Fruit fly (Drosophila melanogaster) whole organism, embryonic: ENCODE results near the gene Adsl.

Source experiments
- Bdp1 ChIP-seq: fragments of 200-800 bp; sonication (Bioruptor generic); optimal IDR thresholded peaks from 3 replicates; lab custom pipeline; 2016; ENCODE audit warnings: missing biosample characterization, missing genetic modification characterization
- Blimp-1 ChIP-seq: fragments of 200-800 bp; sonication (Bioruptor generic); optimal IDR thresholded peaks from 3 replicates; lab custom pipeline; 2018; ENCODE audit warnings: missing biosample characterization, missing genetic modification characterization, mild to moderate bottlenecking, moderate library complexity, missing genetic modification reagents
- CG10267 ChIP-seq: fragments of 200-800 bp; sonication (Bioruptor generic); optimal IDR thresholded peaks from 2 replicates; lab custom pipeline; 2018; ENCODE audit warnings: missing biosample characterization, mild to moderate bottlenecking, missing genetic modification characterization, moderate library complexity
- CG11398 ChIP-seq: fragments of 200-800 bp; sonication (Bioruptor generic); optimal IDR thresholded peaks from 2 replicates; lab custom pipeline; 2016; ENCODE audit warnings: missing biosample characterization, missing genetic modification characterization
- CG12104 ChIP-seq: fragments of 200-800 bp; sonication (Bioruptor generic); optimal IDR thresholded peaks from 3 replicates; lab custom pipeline; 2016; ENCODE audit warnings: missing biosample characterization, missing genetic modification characterization
- CG12236 ChIP-seq: fragments of 200-800 bp; sonication (Bioruptor generic); optimal IDR thresholded peaks from 2 replicates; lab custom pipeline; 2016; ENCODE audit warnings: missing biosample characterization, missing genetic modification characterization
- CG12659 ChIP-seq: fragments of 200-800 bp; sonication (Bioruptor generic); optimal IDR thresholded peaks from 3 replicates; lab custom pipeline; 2017; ENCODE audit warnings: mild to moderate bottlenecking, missing biosample characterization, missing genetic modification reagents, missing genetic modification characterization
- CG13296 ChIP-seq: fragments of 200-800 bp; sonication (Bioruptor generic); optimal IDR thresholded peaks from 3 replicates; lab custom pipeline; 2018; ENCODE audit warnings: missing biosample characterization, mild to moderate bottlenecking, missing genetic modification characterization
- CG13775 ChIP-seq: fragments of 200-800 bp; sonication (Bioruptor generic); optimal IDR thresholded peaks from 3 replicates; lab custom pipeline; 2017; ENCODE audit warnings: missing biosample characterization, mild to moderate bottlenecking, missing genetic modification characterization
- CG15011 ChIP-seq: fragments of 200-800 bp; sonication (Bioruptor generic); optimal IDR thresholded peaks from 3 replicates; lab custom pipeline; 2018; ENCODE audit warnings: missing biosample characterization, mild to moderate bottlenecking, missing genetic modification characterization
- CG15073 ChIP-seq: fragments of 200-800 bp; sonication (Bioruptor generic); optimal IDR thresholded peaks from 2 replicates; lab custom pipeline; 2016; ENCODE audit warnings: missing biosample characterization, missing genetic modification characterization
- CG15514 ChIP-seq: fragments of 200-800 bp; sonication (Bioruptor generic); optimal IDR thresholded peaks from 3 replicates; lab custom pipeline; 2017; ENCODE audit warnings: missing biosample characterization, missing genetic modification characterization, mild to moderate bottlenecking, moderate library complexity, missing genetic modification reagents
- CG17802 ChIP-seq: fragments of 200-800 bp; sonication (Bioruptor generic); optimal IDR thresholded peaks from 2 replicates; lab custom pipeline; 2018; ENCODE audit warnings: missing biosample characterization, mild to moderate bottlenecking, missing genetic modification characterization, moderate library complexity
- CG18011 ChIP-seq: fragments of 200-800 bp; sonication (Bioruptor generic); optimal IDR thresholded peaks from 2 replicates; lab custom pipeline; 2017; ENCODE audit warnings: missing biosample characterization, missing genetic modification characterization, mild to moderate bottlenecking, moderate library complexity, missing genotype
- CG18619 ChIP-seq: fragments of 200-800 bp; sonication (Bioruptor generic); optimal IDR thresholded peaks from 3 replicates; lab custom pipeline; 2017; ENCODE audit warnings: missing biosample characterization, mild to moderate bottlenecking, missing genetic modification characterization
- CG18764 ChIP-seq: fragments of 200-800 bp; sonication (Bioruptor generic); optimal IDR thresholded peaks from 3 replicates; lab custom pipeline; 2016; ENCODE audit warnings: missing biosample characterization, missing genetic modification characterization
- CG30403 ChIP-seq: fragments of 200-800 bp; sonication (Bioruptor generic); optimal IDR thresholded peaks from 3 replicates; lab custom pipeline; 2016; ENCODE audit warnings: missing biosample characterization, missing genetic modification characterization
- CG3281 ChIP-seq: fragments of 200-800 bp; sonication (Bioruptor generic); optimal IDR thresholded peaks from 3 replicates; lab custom pipeline; 2017; ENCODE audit warnings: missing biosample characterization, mild to moderate bottlenecking, missing genetic modification characterization
- CG6175 ChIP-seq: fragments of 200-800 bp; sonication (Bioruptor generic); IDR thresholded peaks from 3 replicates; pipeline ENCODE4 v1.3.6; 2022; ENCODE audit warnings: missing biosample characterization, missing genetic modification characterization
- CG6765 ChIP-seq: fragments of 200-800 bp; sonication (Bioruptor generic); optimal IDR thresholded peaks from 3 replicates; lab custom pipeline; 2017; ENCODE audit warnings: missing biosample characterization, mild to moderate bottlenecking, missing genetic modification characterization
- CG9876 ChIP-seq: fragments of 200-800 bp; sonication (Bioruptor generic); optimal IDR thresholded peaks from 2 replicates; lab custom pipeline; 2016; ENCODE audit warnings: missing biosample characterization, missing genetic modification characterization
- Camta ChIP-seq: fragments of 200-800 bp; sonication (Bioruptor generic); optimal IDR thresholded peaks from 2 replicates; lab custom pipeline; 2016; ENCODE audit warnings: missing biosample characterization, missing genetic modification characterization
- D ChIP-seq, 2 experiments: fragments of 200-800 bp in 1 of 2; fragments of >200 bp in 1 of 2; sonication (Bioruptor generic) in 1 of 2; optimal IDR thresholded peaks; 2 replicates in 1 of 2; 3 replicates in 1 of 2; lab custom pipeline; 2017; ENCODE audit warnings: mild to moderate bottlenecking in 1 of 2, missing biosample characterization in 1 of 2, missing genetic modification characterization in 1 of 2, missing genetic modification reagents in 1 of 2
- E2f1 ChIP-seq: fragments of 200-800 bp; sonication (Bioruptor generic); IDR thresholded peaks from 2 replicates; pipeline ENCODE4 v1.3.6; 2022; ENCODE audit warnings: missing biosample characterization, missing genetic modification characterization
- Elba2 ChIP-seq: fragments of 200-800 bp; sonication (Bioruptor generic); optimal IDR thresholded peaks from 3 replicates; lab custom pipeline; 2016; ENCODE audit warnings: missing biosample characterization, missing genetic modification characterization
- H2.0 ChIP-seq: fragments of 200-800 bp; sonication (Bioruptor generic); IDR thresholded peaks from 2 replicates; pipeline ENCODE4 v1.3.6; 2022; ENCODE audit warnings: missing biosample characterization, missing genetic modification characterization
- HHEX ChIP-seq: fragments of 200-800 bp; sonication (Bioruptor generic); optimal IDR thresholded peaks from 3 replicates; lab custom pipeline; 2017; ENCODE audit warnings: missing biosample characterization, mild to moderate bottlenecking, missing genetic modification characterization, missing genetic modification reagents
- HLH54F ChIP-seq: fragments of 200-800 bp; sonication (Bioruptor generic); optimal IDR thresholded peaks from 3 replicates; lab custom pipeline; 2016; ENCODE audit warnings: missing biosample characterization, missing genetic modification characterization
- Hmr ChIP-seq: fragments of 200-800 bp; sonication (Bioruptor generic); optimal IDR thresholded peaks from 3 replicates; lab custom pipeline; 2017; ENCODE audit warnings: mild to moderate bottlenecking, missing biosample characterization, missing genetic modification reagents, missing genetic modification characterization
- Jarid2 ChIP-seq: fragments of 200-800 bp; sonication (Bioruptor generic); optimal IDR thresholded peaks from 3 replicates; lab custom pipeline; 2017; ENCODE audit warnings: mild to moderate bottlenecking, missing biosample characterization, missing genetic modification reagents, missing genetic modification characterization
- Kr ChIP-seq: fragments of 200-800 bp; sonication (Bioruptor generic); optimal IDR thresholded peaks from 2 replicates; lab custom pipeline; 2017; ENCODE audit warnings: missing biosample characterization, mild to moderate bottlenecking, missing genetic modification characterization
- MESR4 ChIP-seq: fragments of 200-800 bp; sonication (Bioruptor generic); optimal IDR thresholded peaks from 2 replicates; lab custom pipeline; 2018; ENCODE audit warnings: missing biosample characterization, mild to moderate bottlenecking, missing genetic modification characterization, moderate library complexity
- Myb ChIP-seq: fragments of 200-800 bp; sonication (Bioruptor generic); optimal IDR thresholded peaks from 2 replicates; lab custom pipeline; 2016; ENCODE audit warnings: missing biosample characterization, missing genetic modification characterization
- NC2β ChIP-seq: fragments of 200-800 bp; sonication (Bioruptor generic); optimal IDR thresholded peaks from 2 replicates; lab custom pipeline; 2016; ENCODE audit warnings: missing biosample characterization, missing genetic modification characterization
- Side ChIP-seq: fragments of 200-800 bp; sonication (Bioruptor generic); optimal IDR thresholded peaks from 2 replicates; lab custom pipeline; 2016; ENCODE audit warnings: missing biosample characterization, missing genetic modification characterization
- Taf1 ChIP-seq: fragments of 200-800 bp; sonication (Bioruptor generic); IDR thresholded peaks from 2 replicates; pipeline ENCODE4 v1.3.6; 2022; ENCODE audit warnings: missing biosample characterization, missing genetic modification characterization
- ab ChIP-seq: fragments of 200-800 bp; sonication (Bioruptor generic); optimal IDR thresholded peaks from 2 replicates; lab custom pipeline; 2016; ENCODE audit warnings: missing biosample characterization, missing genetic modification characterization
- cato ChIP-seq: fragments of 200-800 bp; sonication (Bioruptor generic); optimal IDR thresholded peaks from 2 replicates; lab custom pipeline; 2016; ENCODE audit warnings: missing biosample characterization, missing genetic modification characterization, borderline replicate concordance
- esg ChIP-seq: fragments of 200-800 bp; sonication (Bioruptor generic); conservative IDR thresholded peaks from 2 replicates; pipeline ENCODE4 v1.3.6; 2022; ENCODE audit warnings: missing biosample characterization, missing genetic modification characterization
- fd64A ChIP-seq: fragments of 200-800 bp; sonication (Bioruptor generic); optimal IDR thresholded peaks from 3 replicates; lab custom pipeline; 2018; ENCODE audit warnings: missing biosample characterization, mild to moderate bottlenecking, missing genetic modification characterization
- gcm ChIP-seq: fragments of 200-800 bp; sonication (Bioruptor generic); optimal IDR thresholded peaks from 2 replicates; lab custom pipeline; 2019; ENCODE audit warnings: missing biosample characterization, mild to moderate bottlenecking, missing genetic modification characterization, moderate library complexity
- h ChIP-seq: fragments of >200 bp; optimal IDR thresholded peaks from 2 replicates; lab custom pipeline; 2017
- lab ChIP-seq: fragments of 200-800 bp; sonication (Bioruptor generic); optimal IDR thresholded peaks from 3 replicates; lab custom pipeline; 2017; ENCODE audit warnings: missing biosample characterization, missing genetic modification characterization, mild to moderate bottlenecking, moderate library complexity, missing genetic modification reagents
- mam ChIP-seq: fragments of 200-800 bp; sonication (Bioruptor generic); optimal IDR thresholded peaks from 3 replicates; lab custom pipeline; 2016; ENCODE audit warnings: missing biosample characterization, missing genetic modification characterization
- pfk ChIP-seq: fragments of 200-800 bp; sonication (Bioruptor generic); optimal IDR thresholded peaks from 2 replicates; lab custom pipeline; 2018; ENCODE audit warnings: missing biosample characterization, mild to moderate bottlenecking, missing genetic modification characterization, moderate library complexity
- repo ChIP-seq: fragments of 200-800 bp; sonication (Bioruptor generic); optimal IDR thresholded peaks from 2 replicates; lab custom pipeline; 2016; ENCODE audit warnings: missing biosample characterization, missing genetic modification characterization
- salm ChIP-seq: fragments of 200-800 bp; sonication (Bioruptor generic); optimal IDR thresholded peaks from 2 replicates; lab custom pipeline; 2018; ENCODE audit warnings: missing biosample characterization, mild to moderate bottlenecking, missing genetic modification characterization
- stwl ChIP-seq: fragments of 200-800 bp; sonication (Bioruptor generic); optimal IDR thresholded peaks from 3 replicates; lab custom pipeline; 2018; ENCODE audit warnings: missing biosample characterization, mild to moderate bottlenecking, missing genetic modification characterization, moderate library complexity
- vnd ChIP-seq: fragments of 200-800 bp; sonication (Bioruptor generic); IDR thresholded peaks from 3 replicates; pipeline ENCODE4 v1.3.6; 2022; ENCODE audit warnings: missing biosample characterization, missing genetic modification characterization; ENCODE audit not compliant: partially characterized antibody
- zfh1 ChIP-seq: fragments of 200-800 bp; sonication (Bioruptor generic); IDR thresholded peaks from 3 replicates; pipeline ENCODE4 v1.3.6; 2022; ENCODE audit warnings: missing biosample characterization, missing genetic modification characterization

Gene Adsl

dm6 chr3R:17060244-17060664 is 39.3 kb upstream of the Adsl start (continued):
- TF ChIP-seq vnd (GFP tag; lab: Robert Waterston, UW): no peak
- no peak for TF ChIP-seq CG6765 (GFP tag; lab: Kevin White, UChicago)
- no peak for TF ChIP-seq CG18764 (GFP tag; lab: Kevin White, UChicago)
- peak; percentile 7 for TF ChIP-seq gcm
- no peak for TF ChIP-seq Bdp1 (GFP tag; lab: Kevin White, UChicago)
- peak; percentile 31 for TF ChIP-seq HLH54F (GFP tag; lab: Kevin White, UChicago)
- peak; percentile 14; the same call in 1 of the 2 replicates for TF ChIP-seq H2.0 (GFP tag; lab: Robert Waterston, UW)
- no peak for TF ChIP-seq Side (GFP tag; lab: Kevin White, UChicago)
- TF ChIP-seq CG9876 (GFP tag; lab: Kevin White, UChicago): no peak
- peak; percentile 27 for TF ChIP-seq CG18619 (GFP tag; lab: Kevin White, UChicago)
- TF ChIP-seq CG12236 (GFP tag; lab: Kevin White, UChicago): peak; percentile 32
- no peak for TF ChIP-seq salm (tag; lab: Kevin White, UChicago)
- TF ChIP-seq NC2β (GFP tag; lab: Kevin White, UChicago): no peak
- peak; percentile 35 for TF ChIP-seq lab (GFP tag; lab: Kevin White, UChicago)
- no peak for TF ChIP-seq D (optimal IDR thresholded peaks at IDR 0.05; lab: Kevin White, UChicago)
- TF ChIP-seq D (GFP tag; optimal IDR thresholded peaks at IDR 0.05; lab: Kevin White, UChicago): peak; percentile 44
- TF ChIP-seq CG3281 (GFP tag; lab: Kevin White, UChicago): peak; percentile 55
- TF ChIP-seq CG13775 (GFP tag; lab: Kevin White, UChicago): peak; percentile 41
- TF ChIP-seq Hmr (GFP tag; lab: Kevin White, UChicago): peak; percentile 51
- TF ChIP-seq CG12659 (GFP tag; lab: Kevin White, UChicago): peak; percentile 47
- TF ChIP-seq pfk: no peak
- TF ChIP-seq CG15011 (GFP tag; lab: Kevin White, UChicago): no peak
- no peak for TF ChIP-seq h
- TF ChIP-seq cato (GFP tag; lab: Kevin White, UChicago): no peak
- no peak for TF ChIP-seq repo (GFP tag; lab: Kevin White, UChicago)
- no peak for TF ChIP-seq E2f1 (GFP tag; lab: Robert Waterston, UW)
- peak; percentile 56 for TF ChIP-seq CG12104 (GFP tag; lab: Kevin White, UChicago)
- TF ChIP-seq CG15514: no peak
- TF ChIP-seq fd64A (GFP tag; lab: Kevin White, UChicago): no peak
- no peak for TF ChIP-seq CG6175
- no peak for TF ChIP-seq Kr
- no peak for TF ChIP-seq MESR4
- peak; percentile 38 for TF ChIP-seq CG10267 (tag; lab: Kevin White, UChicago)
- no peak for TF ChIP-seq Camta
- TF ChIP-seq mam (GFP tag; lab: Kevin White, UChicago): peak; percentile 48
- TF ChIP-seq CG15073: no peak
- TF ChIP-seq CG18011: no peak
- no peak for TF ChIP-seq CG13296
- TF ChIP-seq Blimp-1 (GFP tag; lab: Kevin White, UChicago): peak; percentile 50
- TF ChIP-seq zfh1 (GFP tag; lab: Robert Waterston, UW): peak; percentile 42; the same call in 1 of the 3 replicates
- TF ChIP-seq Jarid2 (GFP tag; lab: Kevin White, UChicago): peak; percentile 16
- TF ChIP-seq CG17802 (tag; lab: Kevin White, UChicago): no peak
- TF ChIP-seq Taf1 (GFP tag; lab: Robert Waterston, UW): no peak
- peak; percentile 73 for TF ChIP-seq CG30403 (GFP tag; lab: Kevin White, UChicago)
- TF ChIP-seq CG11398 (GFP tag; lab: Kevin White, UChicago): peak; percentile 42
- no peak for TF ChIP-seq ab (GFP tag; lab: Kevin White, UChicago)
- no peak for TF ChIP-seq Elba2 (GFP tag; lab: Kevin White, UChicago)
- TF ChIP-seq esg (GFP tag; lab: Robert Waterston, UW): 0 out of 2 replicates have a peak, but pooled peaks have one; percentile 23
- no peak for TF ChIP-seq stwl
- TF ChIP-seq Myb (GFP tag; lab: Kevin White, UChicago): peak; percentile 5
- TF ChIP-seq HHEX: peak; percentile 8
